Fruit fly (Drosophila melanogaster) whole organism, embryonic: ENCODE results near the gene CG5861.

Experiments used
- BtbVII ChIP-seq: fragments of 200-800 bp; sonication (Bioruptor generic); optimal IDR thresholded peaks from 3 replicates; lab custom pipeline; 2017; ENCODE audit warnings: missing biosample characterization, mild to moderate bottlenecking, missing genetic modification characterization
- CG10321 ChIP-seq: fragments of 200-800 bp; sonication (Bioruptor generic); IDR thresholded peaks from 2 replicates; pipeline ENCODE4 v1.3.6; 2022; ENCODE audit warnings: missing biosample characterization, missing genetic modification characterization
- CG11085 ChIP-seq: fragments of 200-800 bp; sonication (Bioruptor generic); IDR thresholded peaks from 2 replicates; pipeline ENCODE4 v1.3.6; 2022; ENCODE audit warnings: missing biosample characterization, missing genetic modification characterization
- CG11247 ChIP-seq: fragments of 200-800 bp; sonication (Bioruptor generic); IDR thresholded peaks from 2 replicates; pipeline ENCODE4 v1.3.6; 2022; ENCODE audit warnings: missing biosample characterization, missing genetic modification characterization
- CG12942 ChIP-seq: fragments of 200-800 bp; sonication (Bioruptor generic); optimal IDR thresholded peaks from 3 replicates; lab custom pipeline; 2016; ENCODE audit warnings: missing biosample characterization, missing genetic modification characterization
- CG13296 ChIP-seq: fragments of 200-800 bp; sonication (Bioruptor generic); optimal IDR thresholded peaks from 3 replicates; lab custom pipeline; 2018; ENCODE audit warnings: missing biosample characterization, mild to moderate bottlenecking, missing genetic modification characterization
- CG16815 ChIP-seq: fragments of 200-800 bp; sonication (Bioruptor generic); optimal IDR thresholded peaks from 3 replicates; lab custom pipeline; 2017; ENCODE audit warnings: missing biosample characterization, mild to moderate bottlenecking, missing genetic modification characterization
- CG17186 ChIP-seq: fragments of 200-800 bp; sonication (Bioruptor generic); optimal IDR thresholded peaks from 3 replicates; lab custom pipeline; 2017; ENCODE audit warnings: missing biosample characterization, missing genetic modification reagents, missing genetic modification characterization
- CG30403 ChIP-seq: fragments of 200-800 bp; sonication (Bioruptor generic); optimal IDR thresholded peaks from 3 replicates; lab custom pipeline; 2016; ENCODE audit warnings: missing biosample characterization, missing genetic modification characterization
- CG34224 ChIP-seq: fragments of 200-800 bp; sonication (Bioruptor generic); IDR thresholded peaks from 3 replicates; pipeline ENCODE4 v1.3.6; 2022; ENCODE audit warnings: missing biosample characterization, missing genetic modification characterization; ENCODE audit not compliant: partially characterized antibody
- CG34422 ChIP-seq: fragments of 200-800 bp; sonication (Bioruptor generic); IDR thresholded peaks from 3 replicates; pipeline ENCODE4 v1.3.6; 2022; ENCODE audit warnings: missing biosample characterization, missing genetic modification characterization
- CG4424 ChIP-seq: fragments of 200-800 bp; sonication (Bioruptor generic); optimal IDR thresholded peaks from 3 replicates; lab custom pipeline; 2016; ENCODE audit warnings: missing biosample characterization, missing genetic modification characterization
- CG4617 ChIP-seq: fragments of 200-800 bp; sonication (Bioruptor generic); optimal IDR thresholded peaks from 3 replicates; lab custom pipeline; 2016; ENCODE audit warnings: missing biosample characterization, missing genetic modification characterization, borderline replicate concordance
- CG6254 ChIP-seq: fragments of 200-800 bp; sonication (Bioruptor generic); optimal IDR thresholded peaks from 3 replicates; lab custom pipeline; 2017; ENCODE audit warnings: mild to moderate bottlenecking, missing biosample characterization, missing genetic modification reagents, missing genetic modification characterization
- CG7963 ChIP-seq: fragments of 200-800 bp; sonication (Bioruptor generic); IDR thresholded peaks from 3 replicates; pipeline ENCODE4 v1.3.6; 2022; ENCODE audit warnings: missing biosample characterization, missing genetic modification characterization; ENCODE audit not compliant: partially characterized antibody
- CG8290 ChIP-seq, 3 experiments: fragments of 200-800 bp; sonication (Bioruptor generic); optimal IDR thresholded peaks; 2 replicates each; lab custom pipeline; 2016 to 2019; ENCODE audit warnings: missing biosample characterization in 3 of 3, missing genetic modification characterization in 3 of 3, mild to moderate bottlenecking in 2 of 3, moderate library complexity in 1 of 3
- CG9876 ChIP-seq: fragments of 200-800 bp; sonication (Bioruptor generic); optimal IDR thresholded peaks from 2 replicates; lab custom pipeline; 2016; ENCODE audit warnings: missing biosample characterization, missing genetic modification characterization
- CoRest ChIP-seq: fragments of 200-800 bp; sonication (Bioruptor generic); optimal IDR thresholded peaks from 3 replicates; lab custom pipeline; 2018; ENCODE audit warnings: missing biosample characterization, mild to moderate bottlenecking, missing genetic modification characterization, moderate library complexity
- D19A ChIP-seq: fragments of 200-800 bp; optimal IDR thresholded peaks from 3 replicates; lab custom pipeline; 2019; ENCODE audit warnings: missing biosample characterization, mild to moderate bottlenecking, missing genetic modification characterization, moderate library complexity
- Doc2 ChIP-seq: fragments of 200-800 bp; sonication (Bioruptor generic); IDR thresholded peaks from 2 replicates; pipeline ENCODE4 v1.3.6; 2022; ENCODE audit warnings: missing biosample characterization, missing genetic modification characterization
- ERR ChIP-seq: fragments of 200-800 bp; sonication (Bioruptor generic); optimal IDR thresholded peaks from 2 replicates; lab custom pipeline; 2016; ENCODE audit warnings: missing biosample characterization, missing genetic modification characterization
- Fer2 ChIP-seq: fragments of 200-800 bp; sonication (Bioruptor generic); optimal IDR thresholded peaks from 2 replicates; lab custom pipeline; 2018; ENCODE audit warnings: missing biosample characterization, mild to moderate bottlenecking, missing genetic modification characterization, moderate library complexity
- Gug ChIP-seq: fragments of 200-800 bp; sonication (Bioruptor generic); IDR thresholded peaks from 4 replicates; pipeline ENCODE4 v1.3.6; 2022; ENCODE audit warnings: missing biosample characterization, missing genetic modification characterization
- H15 ChIP-seq: fragments of 200-800 bp; sonication (Bioruptor generic); IDR thresholded peaks from 3 replicates; pipeline ENCODE4 v1.3.6; 2022; ENCODE audit warnings: missing biosample characterization, missing genetic modification characterization
- HHEX ChIP-seq: fragments of 200-800 bp; sonication (Bioruptor generic); optimal IDR thresholded peaks from 3 replicates; lab custom pipeline; 2017; ENCODE audit warnings: missing biosample characterization, mild to moderate bottlenecking, missing genetic modification characterization, missing genetic modification reagents
- Lim3 ChIP-seq: fragments of 200-800 bp; sonication (Bioruptor generic); IDR thresholded peaks from 2 replicates; pipeline ENCODE4 v1.3.6; 2022; ENCODE audit warnings: missing biosample characterization, missing genetic modification characterization
- Ptx1 ChIP-seq: fragments of 200-800 bp; sonication (Bioruptor generic); IDR thresholded peaks from 2 replicates; pipeline ENCODE4 v1.3.6; 2022; ENCODE audit warnings: missing biosample characterization, missing genetic modification characterization
- Sin3A ChIP-seq: fragments of >200 bp; optimal IDR thresholded peaks from 2 replicates; lab custom pipeline; 2018
- ab ChIP-seq: fragments of 200-800 bp; sonication (Bioruptor generic); optimal IDR thresholded peaks from 2 replicates; lab custom pipeline; 2016; ENCODE audit warnings: missing biosample characterization, missing genetic modification characterization
- ato ChIP-seq: fragments of 200-800 bp; sonication (Bioruptor generic); IDR thresholded peaks from 2 replicates; pipeline ENCODE4 v1.3.6; 2022; ENCODE audit warnings: missing biosample characterization, missing genetic modification characterization; ENCODE audit not compliant: partially characterized antibody
- bab2 ChIP-seq: fragments of 200-800 bp; sonication (Bioruptor generic); optimal IDR thresholded peaks from 2 replicates; lab custom pipeline; 2016; ENCODE audit warnings: missing biosample characterization, missing genetic modification characterization
- cg ChIP-seq: fragments of 200-800 bp; sonication (Bioruptor generic); optimal IDR thresholded peaks from 3 replicates; lab custom pipeline; 2019; ENCODE audit warnings: missing biosample characterization, mild to moderate bottlenecking, missing genetic modification characterization, moderate library complexity
- fd102C ChIP-seq: fragments of 200-800 bp; sonication (Bioruptor generic); optimal IDR thresholded peaks from 2 replicates; lab custom pipeline; 2018; ENCODE audit warnings: missing biosample characterization, mild to moderate bottlenecking, missing genetic modification characterization, moderate library complexity
- ftz-f1 ChIP-seq: fragments of 200-800 bp; sonication (Bioruptor generic); optimal IDR thresholded peaks from 2 replicates; lab custom pipeline; 2016; ENCODE audit warnings: missing biosample characterization, missing genetic modification characterization
- ham ChIP-seq: fragments of 200-800 bp; sonication (Bioruptor generic); IDR thresholded peaks from 2 replicates; pipeline ENCODE4 v1.3.6; 2022; ENCODE audit warnings: missing biosample characterization, missing genetic modification characterization
- hb ChIP-seq: fragments of 200-800 bp; sonication (Bioruptor generic); IDR thresholded peaks from 3 replicates; pipeline ENCODE4 v1.3.6; 2022; ENCODE audit warnings: missing biosample characterization, missing genetic modification characterization; ENCODE audit not compliant: partially characterized antibody
- lov ChIP-seq, 2 experiments: fragments of 200-800 bp in 1 of 2; fragments of >200 bp in 1 of 2; sonication (Bioruptor generic) in 1 of 2; IDR thresholded peaks in 1 of 2; optimal IDR thresholded peaks in 1 of 2; 2 replicates in 1 of 2; 3 replicates in 1 of 2; pipeline versions ENCODE4 v1.3.6 to Lab custom; 2017 to 2022; ENCODE audit warnings: missing biosample characterization in 1 of 2, missing genetic modification characterization in 1 of 2
- nom ChIP-seq: fragments of 200-800 bp; sonication (Bioruptor generic); optimal IDR thresholded peaks from 2 replicates; lab custom pipeline; 2017; ENCODE audit warnings: missing biosample characterization, missing genetic modification characterization, mild to moderate bottlenecking, moderate library complexity, missing genetic modification reagents
- pnt ChIP-seq: fragments of 200-800 bp; sonication (Bioruptor generic); optimal IDR thresholded peaks from 3 replicates; lab custom pipeline; 2016; ENCODE audit warnings: missing biosample characterization, missing genetic modification characterization
- pum ChIP-seq: fragments of 200-800 bp; sonication (Bioruptor generic); optimal IDR thresholded peaks from 2 replicates; lab custom pipeline; 2016; ENCODE audit warnings: missing biosample characterization, missing genetic modification characterization
- schlank ChIP-seq: fragments of 200-800 bp; sonication (Bioruptor generic); optimal IDR thresholded peaks from 2 replicates; lab custom pipeline; 2018; ENCODE audit warnings: missing biosample characterization, mild to moderate bottlenecking, missing genetic modification characterization
- scrt ChIP-seq: fragments of 200-800 bp; sonication (Bioruptor generic); optimal IDR thresholded peaks from 2 replicates; lab custom pipeline; 2018; ENCODE audit warnings: missing biosample characterization, mild to moderate bottlenecking, missing genetic modification characterization, moderate library complexity
- sim ChIP-seq: fragments of 200-800 bp; sonication (Bioruptor generic); IDR thresholded peaks from 2 replicates; pipeline ENCODE4 v1.3.6; 2022; ENCODE audit warnings: missing biosample characterization, missing genetic modification characterization
- slou ChIP-seq: fragments of 200-800 bp; sonication (Bioruptor generic); optimal IDR thresholded peaks from 3 replicates; lab custom pipeline; 2016; ENCODE audit warnings: missing biosample characterization, missing genetic modification characterization
- tio ChIP-seq: fragments of 200-800 bp; sonication (Bioruptor generic); optimal IDR thresholded peaks from 2 replicates; lab custom pipeline; 2017; ENCODE audit warnings: missing biosample characterization, missing genetic modification characterization, inconsistent platforms
- ttk ChIP-seq: fragments of 200-800 bp; sonication (Bioruptor generic); IDR thresholded peaks from 2 replicates; pipeline ENCODE4 v2.1.2; 2022; ENCODE audit warnings: missing biosample characterization, missing genetic modification characterization
- tx ChIP-seq: fragments of 200-800 bp; sonication (Bioruptor generic); optimal IDR thresholded peaks from 2 replicates; lab custom pipeline; 2016; ENCODE audit warnings: missing biosample characterization, missing genetic modification characterization
- zfh2 ChIP-seq: fragments of 200-800 bp; sonication (Bioruptor generic); optimal IDR thresholded peaks from 2 replicates; lab custom pipeline; 2016; ENCODE audit warnings: missing biosample characterization, missing genetic modification characterization

Gene CG5861

dm6 chr2L:16284306-16285299 lies 22.5 kb downstream of the CG5861 start (continued):
- TF ChIP-seq BtbVII (GFP tag; lab: Kevin White, UChicago) (no peak), CG7963 (no peak), HHEX (GFP tag; lab: Kevin White, UChicago) (peak; percentile 62), H15 (GFP tag; lab: Robert Waterston, UW) (no peak), Ptx1 (no peak), CG11085 (GFP tag; lab: Robert Waterston, UW) (no peak), Fer2 (tag; lab: Kevin White, UChicago) (no peak), zfh2 (peak; percentile 56), sim (GFP tag; lab: Robert Waterston, UW) (no peak), CG9876 (GFP tag; lab: Kevin White, UChicago) (peak; percentile 15), Sin3A (lab: Kevin White, UChicago) (no peak), CG4617 (no peak), CG10321 (GFP tag; lab: Robert Waterston, UW) (no peak), scrt (GFP tag; lab: Kevin White, UChicago) (peak; percentile 70), ham (GFP tag; lab: Robert Waterston, UW) (no peak), CG13296 (peak; percentile 53), ftz-f1 (GFP tag; lab: Kevin White, UChicago) (peak; percentile 31), tio (peak; percentile 26), cg (GFP tag; lab: Kevin White, UChicago) (peak; percentile 62), CG11247 (GFP tag; lab: Robert Waterston, UW) (no peak), ato (GFP tag; lab: Robert Waterston, UW) (no peak), hb (GFP tag; lab: Robert Waterston, UW) (no peak), ab (GFP tag; lab: Kevin White, UChicago) (no peak), CoRest (tag; lab: Kevin White, UChicago) (peak; percentile 46), CG30403 (GFP tag; lab: Kevin White, UChicago) (peak; percentile 29), bab2 (GFP tag; lab: Kevin White, UChicago) (no peak), CG4424 (GFP tag; lab: Kevin White, UChicago) (peak; percentile 39), D19A (tag; lab: Kevin White, UChicago) (no peak), CG34422 (GFP tag; lab: Robert Waterston, UW) (no peak), Doc2 (GFP tag; lab: Robert Waterston, UW) (no peak), CG8290 (GFP tag; optimal IDR thresholded peaks at IDR 0.05; lab: Kevin White, UChicago) (no peak), CG8290 (tag; optimal IDR thresholded peaks at IDR 0.05; lab: Kevin White, UChicago) (peak in 1 of 2 experiments; percentile 66), lov (optimal IDR thresholded peaks at IDR 0.05; lab: Kevin White, UChicago) (no peak), lov (GFP tag; IDR thresholded peaks at IDR 0.05; lab: Robert Waterston, UW) (no peak), Lim3 (GFP tag; lab: Robert Waterston, UW) (no peak), pnt (GFP tag; lab: Kevin White, UChicago) (no peak), CG17186 (GFP tag; lab: Kevin White, UChicago) (no peak), tx (GFP tag; lab: Kevin White, UChicago) (peak; percentile 31), CG6254 (GFP tag; lab: Kevin White, UChicago) (no peak), schlank (tag; lab: Kevin White, UChicago) (peak; percentile 47), ttk (GFP tag; lab: Robert Waterston, UW) (no peak), Gug (GFP tag; lab: Robert Waterston, UW) (0 out of 4 replicates have a peak, but pooled peaks have one; percentile 5), slou (GFP tag; lab: Kevin White, UChicago) (no peak), nom (peak; percentile 84), CG12942 (GFP tag; lab: Kevin White, UChicago) (peak; percentile 23), pum (GFP tag; lab: Kevin White, UChicago) (no peak), CG34224 (GFP tag; lab: Robert Waterston, UW) (no peak), ERR (GFP tag; lab: Kevin White, UChicago) (no peak), CG16815 (GFP tag; lab: Kevin White, UChicago) (no peak), fd102C (GFP tag; lab: Kevin White, UChicago) (no peak)
